Worm (Caenorhabditis elegans) whole organism, L1 larva: ENCODE measurements around the gene unc-4.

Source experiments
- irx-1 ChIP-seq: sonication (generic microtip); optimal IDR thresholded peaks from 2 replicates; lab custom pipeline; 2016; ENCODE audit warnings: missing genetic modification characterization, missing compliant biosample characterization
- mdl-1 ChIP-seq, 2 experiments: fragments of 150-350 bp; optimal IDR thresholded peaks; 2 replicates each; lab custom pipeline; 2014 to 2017; ENCODE audit warnings: missing biosample characterization in 2 of 2, missing genetic modification characterization in 2 of 2, inconsistent platforms in 1 of 2
- mep-1 ChIP-seq: fragments of 150-350 bp; optimal IDR thresholded peaks from 2 replicates; lab custom pipeline; 2014; ENCODE audit warnings: missing biosample characterization, missing genetic modification characterization
- nhr-77 ChIP-seq: fragments of 150-350 bp; optimal IDR thresholded peaks from 2 replicates; lab custom pipeline; 2014; ENCODE audit warnings: missing biosample characterization, missing genetic modification characterization
- sptf-1 ChIP-seq: fragments of 150-350 bp; optimal IDR thresholded peaks from 2 replicates; lab custom pipeline; 2014; ENCODE audit warnings: missing biosample characterization, missing genetic modification characterization
- ztf-4 ChIP-seq: fragments of 150-350 bp; optimal IDR thresholded peaks from 2 replicates; lab custom pipeline; 2014; ENCODE audit warnings: missing biosample characterization, missing genetic modification characterization

- TF ChIP-seq nhr-77 (tag; lab: Kevin White, UChicago) (no peak), mep-1 (no peak), ztf-4 (tag; lab: Kevin White, UChicago) (no peak), sptf-1 (tag; lab: Kevin White, UChicago) (no peak), mdl-1 (tag; optimal IDR thresholded peaks at IDR 0.05; lab: Kevin White, UChicago) (no peak), irx-1 (tag; lab: Kevin White, UChicago) (no peak)
These were observed 34.4 kb upstream of the unc-4 start for ce11 chrII:9934570-9934969.
